Worm (Caenorhabditis elegans) whole organism, mixed stage, embryonic: ENCODE measurements around the gene F09G2.1.
A peak's percentile ranks its signal among the peaks of the same experiment; 100 is the strongest.

ENCODE experiments used
- M03D4.4 ChIP-seq: sonication (generic microtip); optimal IDR thresholded peaks from 2 replicates; lab custom pipeline; 2017; ENCODE audit warnings: mild to moderate bottlenecking, missing genetic modification characterization, missing compliant biosample characterization
- bed-3 ChIP-seq: fragments of 200-800 bp; sonication (Bioruptor generic); optimal IDR thresholded peaks from 3 replicates; lab custom pipeline; 2018; ENCODE audit warnings: mild to moderate bottlenecking, missing genetic modification characterization, moderate library complexity, missing compliant biosample characterization
- blmp-1 ChIP-seq: fragments of 150-350 bp; optimal IDR thresholded peaks from 2 replicates; lab custom pipeline; 2014; ENCODE audit warnings: missing biosample characterization, missing genetic modification characterization
- ceh-39 ChIP-seq: fragments of 150-350 bp; optimal IDR thresholded peaks from 2 replicates; lab custom pipeline; 2014; ENCODE audit warnings: missing biosample characterization, missing genetic modification characterization
- ceh-43 ChIP-seq: fragments of 200-800 bp; sonication (Bioruptor generic); optimal IDR thresholded peaks from 2 replicates; lab custom pipeline; 2018; ENCODE audit warnings: mild to moderate bottlenecking, missing genetic modification characterization, moderate library complexity, missing compliant biosample characterization
- ceh-83 ChIP-seq: fragments of 200-800 bp; sonication (Bioruptor generic); optimal IDR thresholded peaks from 2 replicates; lab custom pipeline; 2018; ENCODE audit warnings: mild to moderate bottlenecking, missing genetic modification characterization, missing compliant biosample characterization
- ces-1 ChIP-seq: fragments of 150-350 bp; optimal IDR thresholded peaks from 2 replicates; lab custom pipeline; 2014; ENCODE audit warnings: missing biosample characterization, missing genetic modification reagents, missing genetic modification characterization
- cnd-1 ChIP-seq: fragments of 200-800 bp; sonication (Bioruptor generic); optimal IDR thresholded peaks from 2 replicates; lab custom pipeline; 2018; ENCODE audit warnings: mild to moderate bottlenecking, missing genetic modification characterization, missing compliant biosample characterization
- drap-1 ChIP-seq: fragments of 200-800 bp; sonication (Bioruptor generic); optimal IDR thresholded peaks from 3 replicates; lab custom pipeline; 2018; ENCODE audit warnings: mild to moderate bottlenecking, missing genetic modification characterization, missing compliant biosample characterization
- elt-1 ChIP-seq: sonication (generic microtip); optimal IDR thresholded peaks from 2 replicates; lab custom pipeline; 2017; ENCODE audit warnings: missing genetic modification characterization, mild to moderate bottlenecking, missing compliant biosample characterization, antibody characterized with exemption, moderate library complexity, borderline replicate concordance; ENCODE audit not compliant: insufficient read depth
- ham-2 ChIP-seq: fragments of 200-800 bp; sonication (Bioruptor generic); optimal IDR thresholded peaks from 2 replicates; lab custom pipeline; 2018; ENCODE audit warnings: mild to moderate bottlenecking, missing genetic modification characterization, missing compliant biosample characterization
- hlh-1 ChIP-seq: fragments of 150-350 bp; optimal IDR thresholded peaks from 2 replicates; lab custom pipeline; 2014; ENCODE audit warnings: missing biosample characterization, missing genetic modification reagents, missing genetic modification characterization
- lin-32 ChIP-seq: fragments of 200-800 bp; sonication (Bioruptor generic); optimal IDR thresholded peaks from 2 replicates; lab custom pipeline; 2018; ENCODE audit warnings: mild to moderate bottlenecking, missing genetic modification characterization, missing compliant biosample characterization
- mab-5 ChIP-seq: fragments of 150-350 bp; optimal IDR thresholded peaks from 2 replicates; lab custom pipeline; 2014; ENCODE audit warnings: missing biosample characterization, missing genetic modification characterization
- mep-1 ChIP-seq: fragments of 150-350 bp; optimal IDR thresholded peaks from 2 replicates; lab custom pipeline; 2017; ENCODE audit warnings: missing biosample characterization, missing genetic modification reagents, missing genetic modification characterization, inconsistent platforms
- nhr-12 ChIP-seq: fragments of 150-350 bp; optimal IDR thresholded peaks from 2 replicates; lab custom pipeline; 2014; ENCODE audit warnings: missing biosample characterization, missing genetic modification characterization
- nhr-2 ChIP-seq: fragments of 150-350 bp; optimal IDR thresholded peaks from 2 replicates; lab custom pipeline; 2014; ENCODE audit warnings: missing biosample characterization, missing genetic modification characterization
- nhr-237 ChIP-seq: fragments of 150-350 bp; optimal IDR thresholded peaks from 2 replicates; lab custom pipeline; 2014; ENCODE audit warnings: missing biosample characterization, missing genetic modification characterization
- nhr-28 ChIP-seq: fragments of 150-350 bp; optimal IDR thresholded peaks from 2 replicates; lab custom pipeline; 2014; ENCODE audit warnings: missing biosample characterization, missing genetic modification characterization
- nhr-76 ChIP-seq: sonication (generic microtip); optimal IDR thresholded peaks from 2 replicates; lab custom pipeline; 2017; ENCODE audit warnings: missing biosample characterization, missing genetic modification characterization
- pha-4 ChIP-seq: fragments of 150-350 bp; optimal IDR thresholded peaks from 2 replicates; lab custom pipeline; 2018; ENCODE audit warnings: missing biosample characterization, missing genetic modification reagents, missing genetic modification characterization
- sem-2 ChIP-seq: fragments of 200-800 bp; sonication (Bioruptor generic); optimal IDR thresholded peaks from 2 replicates; lab custom pipeline; 2018; ENCODE audit warnings: mild to moderate bottlenecking, missing genetic modification characterization, missing compliant biosample characterization
- snpc-4 ChIP-seq: fragments of 150-350 bp; optimal IDR thresholded peaks from 2 replicates; lab custom pipeline; 2014; ENCODE audit warnings: missing biosample characterization, missing genetic modification characterization
- sptf-1 ChIP-seq: sonication (generic microtip); optimal IDR thresholded peaks from 2 replicates; lab custom pipeline; 2017; ENCODE audit warnings: mild to moderate bottlenecking, missing genetic modification characterization, moderate library complexity, missing compliant biosample characterization
- tbx-8 ChIP-seq: fragments of 200-800 bp; sonication (Bioruptor generic); optimal IDR thresholded peaks from 2 replicates; lab custom pipeline; 2018; ENCODE audit warnings: mild to moderate bottlenecking, missing genetic modification characterization, moderate library complexity, missing compliant biosample characterization
- unc-120 ChIP-seq: sonication (generic microtip); optimal IDR thresholded peaks from 2 replicates; lab custom pipeline; 2017; ENCODE audit warnings: missing genetic modification characterization, missing compliant biosample characterization; ENCODE audit not compliant: poor library complexity, severe bottlenecking
- unc-39 ChIP-seq: fragments of 150-350 bp; optimal IDR thresholded peaks from 2 replicates; lab custom pipeline; 2014; ENCODE audit warnings: missing biosample characterization, missing genetic modification characterization
- unc-62 ChIP-seq: fragments of 150-350 bp; optimal IDR thresholded peaks from 2 replicates; lab custom pipeline; 2014; ENCODE audit warnings: missing biosample characterization, missing genetic modification reagents, missing genetic modification characterization
- zip-8 ChIP-seq: fragments of 150-350 bp; optimal IDR thresholded peaks from 2 replicates; lab custom pipeline; 2014; ENCODE audit warnings: missing biosample characterization, missing genetic modification characterization

F09G2.1 gene

DNA sequence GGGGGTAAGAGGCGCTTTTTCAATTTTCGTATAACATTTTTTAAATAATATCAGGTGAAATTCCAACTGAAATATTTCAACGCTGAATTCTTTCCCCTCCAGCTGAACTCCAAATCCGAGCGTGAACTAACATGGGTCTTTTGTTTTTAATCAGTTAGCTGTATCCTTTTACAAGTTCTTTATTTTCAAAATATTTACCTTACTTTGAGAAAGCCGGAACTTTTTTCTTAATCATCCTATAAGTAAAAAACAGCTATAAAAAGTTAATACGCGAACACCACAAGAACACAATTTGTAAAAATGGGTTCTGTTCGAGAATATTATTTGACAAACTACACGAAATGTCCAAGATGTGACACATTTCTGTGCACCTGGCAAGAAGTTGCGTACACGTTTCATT, 35.8 kb upstream of the F09G2.1 start, which contains the start of gene srh-83:
Gene srh-83, plus strand, starts transcription at position 301 of the 400 bp plus-strand sequence.
- no peak for TF ChIP-seq ceh-43 (GFP tag; lab: Kevin White, UChicago)
- TF ChIP-seq drap-1 (GFP tag; lab: Kevin White, UChicago) = no peak
- TF ChIP-seq nhr-2 = no peak
- no peak for TF ChIP-seq M03D4.4 (tag; lab: Kevin White, UChicago)
- no peak for TF ChIP-seq mab-5 (tag; lab: Kevin White, UChicago)
- TF ChIP-seq ceh-39 (tag; lab: Kevin White, UChicago) = no peak
- TF ChIP-seq tbx-8 (GFP tag; lab: Kevin White, UChicago) = no peak
- no peak for TF ChIP-seq unc-120 (tag; lab: Kevin White, UChicago)
- no peak for TF ChIP-seq blmp-1 (tag; lab: Kevin White, UChicago)
- TF ChIP-seq nhr-28 (tag; lab: Kevin White, UChicago) = no peak
- no peak for TF ChIP-seq elt-1 (tag; lab: Kevin White, UChicago)
- no peak for TF ChIP-seq snpc-4
- no peak for TF ChIP-seq cnd-1 (tag; lab: Kevin White, UChicago)
- TF ChIP-seq nhr-12 (tag; lab: Kevin White, UChicago) = no peak
- no peak for TF ChIP-seq bed-3

DNA sequence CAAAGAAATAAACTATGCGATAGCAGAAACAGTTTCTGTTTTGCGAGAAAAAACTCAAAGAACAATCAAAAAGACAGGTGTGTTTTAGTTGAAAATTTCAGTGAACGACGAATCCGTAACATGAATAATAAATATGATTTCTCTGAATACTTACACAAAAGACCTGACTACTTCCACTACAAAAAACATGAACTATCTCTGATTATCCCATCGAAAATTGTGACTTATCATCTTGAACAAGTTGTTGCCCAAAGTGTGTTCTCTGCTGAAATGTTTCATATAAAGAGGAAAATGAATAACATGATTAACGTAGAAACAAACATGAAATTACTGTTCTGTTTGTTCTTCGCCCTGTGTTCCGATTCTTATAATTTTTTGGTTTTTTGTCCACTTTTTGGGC, 33.3 kb upstream of the F09G2.1 start, which contains the start of gene ugt-36:
Gene ugt-36, plus strand, starts transcription at position 301 of the 400 bp plus-strand sequence.
- TF ChIP-seq nhr-237 (tag; lab: Kevin White, UChicago) (no peak), nhr-76 (tag; lab: Kevin White, UChicago) (no peak), ceh-43 (GFP tag; lab: Kevin White, UChicago) (no peak), mab-5 (tag; lab: Kevin White, UChicago) (no peak), ces-1 (GFP tag; lab: Kevin White, UChicago) (no peak), snpc-4 (no peak), zip-8 (tag; lab: Kevin White, UChicago) (no peak), sem-2 (no peak), unc-120 (tag; lab: Kevin White, UChicago) (no peak), nhr-28 (tag; lab: Kevin White, UChicago) (no peak), ham-2 (GFP tag; lab: Kevin White, UChicago) (no peak), hlh-1 (tag; lab: Kevin White, UChicago) (no peak), M03D4.4 (tag; lab: Kevin White, UChicago) (no peak), nhr-2 (no peak), lin-32 (no peak), bed-3 (no peak)

DNA sequence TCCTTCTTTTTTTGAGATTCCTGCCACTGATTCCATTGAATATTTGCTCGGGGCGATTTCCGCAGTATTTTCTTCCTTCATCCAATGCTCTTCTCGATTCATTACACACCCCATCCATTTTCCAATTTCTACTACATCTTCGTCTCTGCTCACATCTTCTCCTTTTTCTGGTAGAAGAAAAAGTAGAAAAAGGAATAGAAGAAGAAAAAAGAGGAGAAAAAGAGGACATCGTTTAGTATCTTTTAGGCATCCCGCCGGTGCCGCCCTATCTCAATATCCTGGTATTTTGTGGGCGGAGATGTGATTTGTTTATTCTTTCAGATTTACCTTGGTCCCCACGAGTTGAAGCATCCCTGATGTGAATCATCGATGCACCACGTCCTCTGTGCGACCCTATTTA, 24.8 kb upstream of the F09G2.1 start, which contains the start of gene lgc-39:
Gene lgc-39, plus strand, starts transcription at position 301 of the 400 bp plus-strand sequence.
- no peak for TF ChIP-seq nhr-2
- no peak for TF ChIP-seq unc-120 (tag; lab: Kevin White, UChicago)
- TF ChIP-seq nhr-76 (tag; lab: Kevin White, UChicago) = no peak
- TF ChIP-seq tbx-8 (GFP tag; lab: Kevin White, UChicago) = no peak
- no peak for TF ChIP-seq mab-5 (tag; lab: Kevin White, UChicago)
- TF ChIP-seq unc-62 (GFP tag; lab: Kevin White, UChicago) = no peak
- no peak for TF ChIP-seq ceh-83 (GFP tag; lab: Kevin White, UChicago)
- no peak for TF ChIP-seq pha-4
- TF ChIP-seq elt-1 (tag; lab: Kevin White, UChicago) = no peak
- TF ChIP-seq nhr-12 (tag; lab: Kevin White, UChicago) = no peak
- no peak for TF ChIP-seq ham-2 (GFP tag; lab: Kevin White, UChicago)

DNA sequence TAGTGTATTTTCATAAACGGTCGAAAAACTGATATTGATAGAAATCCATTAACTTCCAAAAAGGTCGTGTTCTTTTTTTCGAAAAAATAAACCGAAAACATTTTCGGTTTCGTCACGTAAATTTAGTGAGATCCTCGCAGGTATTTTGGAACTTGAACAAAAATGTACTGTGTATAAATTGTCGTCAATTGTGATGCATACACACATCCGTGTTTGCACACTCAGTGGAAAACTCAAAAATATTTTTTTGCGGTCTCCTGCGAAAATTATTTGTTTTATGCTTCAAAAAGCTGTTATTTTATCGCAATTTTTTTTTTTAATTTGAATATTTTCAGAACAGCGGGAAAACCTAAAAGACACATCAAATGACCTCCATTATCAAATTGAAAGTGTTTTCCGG, 21.2 kb upstream of the F09G2.1 start, which contains the start of gene cpsf-2:
Gene cpsf-2, plus strand, starts transcription at position 330 of the 400 bp plus-strand sequence.
- no peak for TF ChIP-seq hlh-1 (tag; lab: Kevin White, UChicago)
- peak; percentile 9 for TF ChIP-seq nhr-237 (tag; lab: Kevin White, UChicago)

DNA sequence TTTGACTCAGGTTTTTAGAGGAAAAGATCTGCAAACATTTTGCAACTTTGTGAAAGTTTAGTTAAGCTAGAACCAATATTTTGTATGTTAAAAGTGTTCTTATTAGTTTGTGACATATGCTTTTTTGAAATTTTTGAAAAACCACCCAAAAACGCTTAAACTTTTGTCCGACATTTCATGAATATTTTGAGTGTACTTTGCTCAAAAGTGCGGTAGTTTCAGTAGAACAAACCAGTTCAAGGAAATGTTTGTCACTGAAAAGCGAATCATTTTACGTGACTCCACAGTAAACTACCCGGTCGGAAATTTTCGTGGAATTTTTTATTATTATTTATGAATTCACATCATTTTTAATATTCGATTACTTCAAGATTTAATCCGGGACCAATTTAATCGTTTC, 15.5 kb upstream of the F09G2.1 start, which contains the start of gene pitr-5:
Gene pitr-5, plus strand, starts transcription at position 301 of the 400 bp plus-strand sequence.
- TF ChIP-seq sem-2 (no peak), sptf-1 (tag; lab: Kevin White, UChicago) (no peak), unc-62 (GFP tag; lab: Kevin White, UChicago) (no peak), lin-32 (no peak), blmp-1 (tag; lab: Kevin White, UChicago) (no peak), nhr-12 (tag; lab: Kevin White, UChicago) (no peak), tbx-8 (GFP tag; lab: Kevin White, UChicago) (no peak), ces-1 (GFP tag; lab: Kevin White, UChicago) (no peak), elt-1 (tag; lab: Kevin White, UChicago) (no peak), mab-5 (tag; lab: Kevin White, UChicago) (no peak), ceh-83 (GFP tag; lab: Kevin White, UChicago) (no peak), nhr-28 (tag; lab: Kevin White, UChicago) (no peak), unc-39 (tag; lab: Kevin White, UChicago) (no peak), pha-4 (no peak), nhr-76 (tag; lab: Kevin White, UChicago) (no peak), mep-1 (tag; lab: Kevin White, UChicago) (no peak), M03D4.4 (tag; lab: Kevin White, UChicago) (no peak), bed-3 (no peak), nhr-2 (no peak), snpc-4 (no peak)
